Fruit fly (Drosophila melanogaster): ENCODE data around the gene CG14717.
A peak's percentile ranks its signal among the peaks of the same experiment; 100 is the strongest.

CG14717 gene

DNA sequence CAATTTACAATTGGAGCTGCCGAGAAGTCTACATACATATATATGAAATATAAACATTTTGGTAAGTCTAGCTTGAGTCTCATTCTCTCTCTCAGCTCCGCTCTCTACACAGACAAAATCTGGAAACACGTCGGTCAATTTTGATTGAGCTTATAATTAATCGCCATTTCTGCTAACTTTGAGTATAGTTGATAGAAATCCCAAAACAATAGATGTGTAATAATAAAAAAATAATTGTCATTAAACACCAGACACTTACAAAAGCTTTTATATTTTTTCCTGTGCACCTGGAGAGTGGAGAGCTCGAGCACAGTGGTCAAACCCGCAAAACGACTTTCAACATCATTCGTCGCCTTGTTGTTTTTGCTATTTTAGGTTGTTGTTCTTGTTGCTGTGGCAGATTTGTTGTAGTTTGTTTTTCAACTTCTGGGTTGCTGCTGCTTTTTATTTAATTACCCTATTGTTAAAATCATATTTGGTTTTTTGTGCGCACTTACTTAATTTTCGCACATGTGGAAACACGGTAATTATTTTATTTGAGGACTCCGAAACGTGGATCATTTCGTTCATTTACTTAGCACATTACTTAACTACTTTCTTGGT, 39.6 kb upstream of the CG14717 start (continued):
- TF ChIP-seq CG16815 (GFP tag; optimal IDR thresholded peaks at IDR 0.05) (peak; percentile 89), dm (GFP tag; optimal IDR thresholded peaks at IDR 0.05) (peak; percentile 87), crc (GFP tag; optimal IDR thresholded peaks at IDR 0.05) (peak; percentile 89), CG7786 (GFP tag; optimal IDR thresholded peaks at IDR 0.05) (peak; percentile 96), CG34376 (GFP tag; optimal IDR thresholded peaks at IDR 0.05) (peak; percentile 77), CG1647 (GFP tag; optimal IDR thresholded peaks at IDR 0.05) (peak; percentile 96), Atf3 (GFP tag; optimal IDR thresholded peaks at IDR 0.05) (peak; percentile 90), CG10462 (GFP tag; optimal IDR thresholded peaks at IDR 0.05) (peak; percentile 89), CrebB (tag; optimal IDR thresholded peaks at IDR 0.05) (peak; percentile 96), kni (GFP tag; optimal IDR thresholded peaks at IDR 0.05) (no peak), Doc3 (GFP tag; IDR thresholded peaks at IDR 0.05; ENCODE audit: partially characterized antibody) (0 out of 3 replicates have a peak, but pooled peaks have one; percentile 13), CG18476 (GFP tag; optimal IDR thresholded peaks at IDR 0.05) (peak; percentile 94), fd102C (GFP tag; optimal IDR thresholded peaks at IDR 0.05) (peak; percentile 56), sr (GFP tag; IDR thresholded peaks at IDR 0.05) (peak; percentile 84), fd3F (GFP tag; optimal IDR thresholded peaks at IDR 0.05) (peak; percentile 96), Myb (GFP tag; optimal IDR thresholded peaks at IDR 0.05) (peak; percentile 83), CG11723 (GFP tag; optimal IDR thresholded peaks at IDR 0.05) (peak; percentile 91), nerfin-2 (GFP tag; IDR thresholded peaks at IDR 0.05; ENCODE audit: partially characterized antibody) (no peak), br (optimal IDR thresholded peaks at IDR 0.05) (no peak), Pdp1 (GFP tag; optimal IDR thresholded peaks at IDR 0.05) (peak; percentile 95 to 97), crp (GFP tag; optimal IDR thresholded peaks at IDR 0.05) (peak in 1 of 2 experiments; percentile 57), eve (GFP tag; optimal IDR thresholded peaks at IDR 0.05) (peak in 1 of 2 experiments; percentile 97), Stat92E (GFP tag; optimal IDR thresholded peaks at IDR 0.05) (peak in 1 of 3 experiments; percentile 71), CG9876 (GFP tag; optimal IDR thresholded peaks at IDR 0.05) (peak; percentile 86), CG4617 (GFP tag; optimal IDR thresholded peaks at IDR 0.05; ENCODE audit: borderline replicate concordance) (peak; percentile 87), CG30020 (tag; optimal IDR thresholded peaks at IDR 0.05) (peak; percentile 65), CG4282 (GFP tag; optimal IDR thresholded peaks at IDR 0.05) (peak; percentile 87), grau (tag; optimal IDR thresholded peaks at IDR 0.05) (peak; percentile 96), mam (GFP tag; optimal IDR thresholded peaks at IDR 0.05) (peak; percentile 96), gsb (GFP tag; IDR thresholded peaks at IDR 0.05) (peak; percentile 95), dan (GFP tag; IDR thresholded peaks at IDR 0.05) (peak; percentile 71; the same call in 1 of the 2 replicates), Dp (GFP tag; optimal IDR thresholded peaks at IDR 0.05) (peak; percentile 6), Rfx (GFP tag; IDR thresholded peaks at IDR 0.05) (peak; percentile 99), her (GFP tag; optimal IDR thresholded peaks at IDR 0.05) (peak; percentile 91), jing (GFP tag; optimal IDR thresholded peaks at IDR 0.05) (peak; percentile 88), oc (tag; optimal IDR thresholded peaks at IDR 0.05) (peak; percentile 98), CG2889 (GFP tag; IDR thresholded peaks at IDR 0.05) (peak; percentile 96), CG33213 (GFP tag; optimal IDR thresholded peaks at IDR 0.05) (peak; percentile 96), vvl (GFP tag; IDR thresholded peaks at IDR 0.05) (peak; percentile 99), bab2 (GFP tag; optimal IDR thresholded peaks at IDR 0.05) (peak; percentile 96), BtbVII (GFP tag; optimal IDR thresholded peaks at IDR 0.05) (peak; percentile 95), CG16813 (GFP tag; IDR thresholded peaks at IDR 0.05; ENCODE audit: partially characterized antibody) (no peak), scrt (GFP tag; optimal IDR thresholded peaks at IDR 0.05) (peak; percentile 93), CG17186 (GFP tag; optimal IDR thresholded peaks at IDR 0.05) (peak; percentile 72), bowl (GFP tag; IDR thresholded peaks at IDR 0.05) (peak; percentile 94), row (GFP tag; IDR thresholded peaks at IDR 0.05) (peak; percentile 97), cwo (GFP tag; optimal IDR thresholded peaks at IDR 0.05) (peak; percentile 92), Poxn (GFP tag; IDR thresholded peaks at IDR 0.05) (peak; percentile 95), Atf-2 (GFP tag; optimal IDR thresholded peaks at IDR 0.05) (peak; percentile 93)
